Fruit fly (Drosophila melanogaster) whole organism, embryonic: ENCODE data around the gene CG12321.

Experiments
- Ada2b ChIP-seq: fragments of 200-800 bp; sonication (Bioruptor generic); IDR thresholded peaks from 2 replicates; pipeline ENCODE4 v1.3.6; 2022; ENCODE audit warnings: missing biosample characterization, missing genetic modification characterization
- Aef1 ChIP-seq: fragments of 200-800 bp; sonication (Bioruptor generic); IDR thresholded peaks from 3 replicates; pipeline ENCODE4 v1.3.6; 2022; ENCODE audit warnings: missing biosample characterization, missing genetic modification characterization
- Awh ChIP-seq: fragments of 200-800 bp; sonication (Bioruptor generic); IDR thresholded peaks from 2 replicates; pipeline ENCODE4, ENCODE4 v1.3.6; 2022; ENCODE audit warnings: missing biosample characterization, missing genetic modification characterization
- CG10462 ChIP-seq: fragments of 200-800 bp; sonication (Bioruptor generic); optimal IDR thresholded peaks from 2 replicates; lab custom pipeline; 2016; ENCODE audit warnings: missing biosample characterization, missing genetic modification characterization
- CG11398 ChIP-seq: fragments of 200-800 bp; sonication (Bioruptor generic); optimal IDR thresholded peaks from 2 replicates; lab custom pipeline; 2016; ENCODE audit warnings: missing biosample characterization, missing genetic modification characterization
- CG14050 ChIP-seq: fragments of 200-800 bp; sonication (Bioruptor generic); IDR thresholded peaks from 3 replicates; pipeline ENCODE4 v1.3.6; 2022; ENCODE audit warnings: missing biosample characterization, missing genetic modification characterization
- CG14860 ChIP-seq: fragments of 200-800 bp; sonication (Bioruptor generic); IDR thresholded peaks from 3 replicates; pipeline ENCODE4 v1.3.6; 2022; ENCODE audit warnings: missing biosample characterization, missing genetic modification characterization; ENCODE audit not compliant: partially characterized antibody
- CG15601 ChIP-seq: fragments of 200-800 bp; sonication (Bioruptor generic); optimal IDR thresholded peaks from 3 replicates; lab custom pipeline; 2019; ENCODE audit warnings: missing biosample characterization, mild to moderate bottlenecking, missing genetic modification characterization, moderate library complexity
- CG2678 ChIP-seq: fragments of 200-800 bp; sonication (Bioruptor generic); optimal IDR thresholded peaks from 3 replicates; lab custom pipeline; 2019; ENCODE audit warnings: missing biosample characterization, mild to moderate bottlenecking, missing genetic modification characterization, moderate library complexity
- CG4424 ChIP-seq: fragments of 200-800 bp; sonication (Bioruptor generic); optimal IDR thresholded peaks from 3 replicates; lab custom pipeline; 2016; ENCODE audit warnings: missing biosample characterization, missing genetic modification characterization
- CG4730 ChIP-seq: fragments of 200-800 bp; sonication (Bioruptor generic); IDR thresholded peaks from 2 replicates; pipeline ENCODE4 v1.3.6; 2022; ENCODE audit warnings: missing biosample characterization, missing genetic modification characterization
- CG6689 ChIP-seq: fragments of 200-800 bp; sonication (Bioruptor generic); IDR thresholded peaks from 2 replicates; pipeline ENCODE4 v1.3.6; 2022; ENCODE audit warnings: missing biosample characterization, missing genetic modification characterization
- CG9817 ChIP-seq: fragments of 200-800 bp; sonication (Bioruptor generic); optimal IDR thresholded peaks from 2 replicates; lab custom pipeline; 2018; ENCODE audit warnings: missing biosample characterization, mild to moderate bottlenecking, missing genetic modification characterization, moderate library complexity
- CkIIα-i1 ChIP-seq: fragments of 200-800 bp; sonication (Bioruptor generic); IDR thresholded peaks from 2 replicates; pipeline ENCODE4 v1.3.6; 2022; ENCODE audit warnings: missing biosample characterization, missing genetic modification characterization
- Drgx ChIP-seq: fragments of 200-800 bp; sonication (Bioruptor generic); IDR thresholded peaks from 2 replicates; pipeline ENCODE4 v1.3.6; 2022; ENCODE audit warnings: missing biosample characterization, missing genetic modification characterization
- Ets97D ChIP-seq: fragments of 200-800 bp; sonication (Bioruptor generic); optimal IDR thresholded peaks from 3 replicates; lab custom pipeline; 2016; ENCODE audit warnings: missing biosample characterization, missing genetic modification characterization
- Hr39 ChIP-seq: fragments of >200 bp; optimal IDR thresholded peaks from 2 replicates; lab custom pipeline; 2017
- Lpt ChIP-seq: fragments of >200 bp; optimal IDR thresholded peaks from 2 replicates; lab custom pipeline; 2018; ENCODE audit warnings: missing biosample characterization, missing genetic modification characterization
- Mrtf ChIP-seq: fragments of 200-800 bp; sonication (Bioruptor generic); IDR thresholded peaks from 3 replicates; pipeline ENCODE4 v1.3.6; 2022; ENCODE audit warnings: missing biosample characterization, missing genetic modification characterization
- NFAT ChIP-seq: fragments of 200-800 bp; sonication (Bioruptor generic); IDR thresholded peaks from 2 replicates; pipeline ENCODE4 v1.3.6; 2022; ENCODE audit warnings: missing biosample characterization, missing genetic modification characterization
- TFAM ChIP-seq: fragments of 200-800 bp; sonication (Bioruptor generic); optimal IDR thresholded peaks from 2 replicates; lab custom pipeline; 2017; ENCODE audit warnings: missing biosample characterization, missing genetic modification characterization, inconsistent platforms
- Xrp1 ChIP-seq: fragments of 200-800 bp; sonication (Bioruptor generic); IDR thresholded peaks from 2 replicates; pipeline ENCODE4 v1.3.6; 2022; ENCODE audit warnings: missing biosample characterization, missing genetic modification characterization
- YL-1 ChIP-seq: fragments of 200-800 bp; sonication (Bioruptor generic); optimal IDR thresholded peaks from 3 replicates; lab custom pipeline; 2017; ENCODE audit warnings: missing biosample characterization, mild to moderate bottlenecking, missing genetic modification characterization
- amos ChIP-seq: fragments of 200-800 bp; sonication (Bioruptor generic); IDR thresholded peaks from 2 replicates; pipeline ENCODE4 v1.3.6; 2022; ENCODE audit warnings: missing biosample characterization, missing genetic modification characterization; ENCODE audit not compliant: partially characterized antibody
- cad ChIP-seq: fragments of >200 bp; optimal IDR thresholded peaks from 2 replicates; lab custom pipeline; 2017; ENCODE audit warnings: missing biosample characterization, missing genetic modification characterization
- chm ChIP-seq: fragments of 200-800 bp; sonication (Bioruptor generic); IDR thresholded peaks from 2 replicates; pipeline ENCODE4 v1.3.6; 2022; ENCODE audit warnings: missing biosample characterization, missing genetic modification characterization
- ci ChIP-seq: fragments of 200-800 bp; sonication (Bioruptor generic); IDR thresholded peaks from 3 replicates; pipeline ENCODE4 v1.3.6; 2022; ENCODE audit warnings: missing biosample characterization, missing genetic modification characterization
- crol ChIP-seq: fragments of 200-800 bp; sonication (Bioruptor generic); IDR thresholded peaks from 2 replicates; pipeline ENCODE4 v1.3.6; 2022; ENCODE audit warnings: missing biosample characterization, missing genetic modification characterization
- disco-r ChIP-seq: fragments of 200-800 bp; sonication (Bioruptor generic); optimal IDR thresholded peaks from 2 replicates; lab custom pipeline; 2016; ENCODE audit warnings: missing biosample characterization, missing genetic modification characterization
- dysf ChIP-seq: fragments of 200-800 bp; sonication (Bioruptor generic); IDR thresholded peaks from 3 replicates; pipeline ENCODE4 v1.3.6; 2022; ENCODE audit warnings: missing biosample characterization, missing genetic modification characterization
- emc ChIP-seq: fragments of 200-800 bp; sonication (Bioruptor generic); optimal IDR thresholded peaks from 2 replicates; lab custom pipeline; 2016; ENCODE audit warnings: missing biosample characterization, missing genetic modification characterization
- eve ChIP-seq, 2 experiments: fragments of >200 bp; optimal IDR thresholded peaks; 2 replicates each; lab custom pipeline; 2017; ENCODE audit warnings: missing biosample characterization in 2 of 2, missing genetic modification characterization in 2 of 2
- exex ChIP-seq: fragments of 200-800 bp; sonication (Bioruptor generic); optimal IDR thresholded peaks from 4 replicates; lab custom pipeline; 2018; ENCODE audit warnings: missing biosample characterization, mild to moderate bottlenecking, missing genetic modification characterization, moderate library complexity
- gfzf ChIP-seq: fragments of 200-800 bp; sonication (Bioruptor generic); optimal IDR thresholded peaks from 2 replicates; lab custom pipeline; 2016; ENCODE audit warnings: missing biosample characterization, mild to moderate bottlenecking, missing genetic modification characterization, moderate library complexity
- ham ChIP-seq: fragments of 200-800 bp; sonication (Bioruptor generic); IDR thresholded peaks from 2 replicates; pipeline ENCODE4 v1.3.6; 2022; ENCODE audit warnings: missing biosample characterization, missing genetic modification characterization
- insv ChIP-seq, 2 experiments: fragments of 200-800 bp; sonication (Bioruptor generic); optimal IDR thresholded peaks; 3 replicates each; lab custom pipeline; 2016 to 2018; ENCODE audit warnings: missing biosample characterization in 2 of 2, missing genetic modification characterization in 2 of 2
- klu ChIP-seq: fragments of 200-800 bp; sonication (Bioruptor generic); IDR thresholded peaks from 2 replicates; pipeline ENCODE4 v1.3.6; 2022; ENCODE audit warnings: missing biosample characterization, missing genetic modification characterization
- lbe ChIP-seq: fragments of 200-800 bp; sonication (Bioruptor generic); optimal IDR thresholded peaks from 2 replicates; lab custom pipeline; 2016; ENCODE audit warnings: missing biosample characterization, mild to moderate bottlenecking, missing genetic modification characterization
- otp ChIP-seq: fragments of 200-800 bp; sonication (Bioruptor generic); IDR thresholded peaks from 3 replicates; pipeline ENCODE4, ENCODE4 v1.3.6; 2022; ENCODE audit warnings: missing biosample characterization, missing genetic modification characterization
- ranshi ChIP-seq: fragments of 200-800 bp; sonication (Bioruptor generic); IDR thresholded peaks from 2 replicates; pipeline ENCODE4 v1.3.6; 2022; ENCODE audit warnings: missing biosample characterization, missing genetic modification characterization
- sens ChIP-seq: fragments of 200-800 bp; sonication (Bioruptor generic); peaks from one replicate; lab custom pipeline; 2016; ENCODE audit warnings: missing biosample characterization, missing genetic modification characterization
- shn ChIP-seq: fragments of 200-800 bp; sonication (Bioruptor generic); optimal IDR thresholded peaks from 3 replicates; lab custom pipeline; 2016; ENCODE audit warnings: missing biosample characterization, missing genetic modification characterization
- sim ChIP-seq: fragments of 200-800 bp; sonication (Bioruptor generic); IDR thresholded peaks from 2 replicates; pipeline ENCODE4 v1.3.6; 2022; ENCODE audit warnings: missing biosample characterization, missing genetic modification characterization
- slp2 ChIP-seq: fragments of 200-800 bp; sonication (Bioruptor generic); optimal IDR thresholded peaks from 2 replicates; lab custom pipeline; 2016; ENCODE audit warnings: missing biosample characterization, missing genetic modification characterization
- so ChIP-seq: fragments of 200-800 bp; sonication (Bioruptor generic); IDR thresholded peaks from 3 replicates; pipeline ENCODE4 v1.3.6; 2022; ENCODE audit warnings: missing biosample characterization, missing genetic modification characterization
- sr ChIP-seq: fragments of 200-800 bp; sonication (Bioruptor generic); IDR thresholded peaks from 3 replicates; pipeline ENCODE4 v1.3.6; 2022; ENCODE audit warnings: missing biosample characterization, missing genetic modification characterization
- stc ChIP-seq: fragments of 200-800 bp; sonication (Bioruptor generic); IDR thresholded peaks from 2 replicates; pipeline ENCODE4 v1.3.6; 2022; ENCODE audit warnings: missing biosample characterization, missing genetic modification characterization
- unc-4 ChIP-seq: fragments of 200-800 bp; sonication (Bioruptor generic); IDR thresholded peaks from 2 replicates; pipeline ENCODE4 v1.3.6; 2022; ENCODE audit warnings: missing biosample characterization, missing genetic modification characterization; ENCODE audit not compliant: partially characterized antibody

Gene CG12321

dm6 chr3R:18228713-18229222 lies 40.3 kb upstream of the CG12321 start (continued):
- no peak for TF ChIP-seq CG4424 (GFP tag; lab: Kevin White, UChicago)
- TF ChIP-seq CG15601: no peak
- no peak for TF ChIP-seq slp2 (GFP tag; lab: Kevin White, UChicago)
- TF ChIP-seq Lpt: no peak
- no peak for TF ChIP-seq Hr39
- no peak for TF ChIP-seq so (GFP tag; lab: Robert Waterston, UW)
- no peak for TF ChIP-seq klu (GFP tag; lab: Robert Waterston, UW)
- TF ChIP-seq CG2678 (tag; lab: Kevin White, UChicago): no peak
- TF ChIP-seq chm: peak; percentile 10; the same call in 1 of the 2 replicates
- no peak for TF ChIP-seq CG14050
- no peak for TF ChIP-seq CG14860 (GFP tag; lab: Robert Waterston, UW)
- no peak for TF ChIP-seq ham
- 0 out of 3 replicates have a peak, but pooled peaks have one; percentile 13 for TF ChIP-seq Mrtf (GFP tag; lab: Robert Waterston, UW)
- 0 out of 2 replicates have a peak, but pooled peaks have one; percentile 21 for TF ChIP-seq ranshi (GFP tag; lab: Robert Waterston, UW)
- TF ChIP-seq YL-1: no peak
- TF ChIP-seq disco-r (GFP tag; lab: Kevin White, UChicago): no peak
- TF ChIP-seq dysf (GFP tag; lab: Robert Waterston, UW): 0 out of 3 replicates have a peak, but pooled peaks have one; percentile 34
- 0 out of 3 replicates have a peak, but pooled peaks have one; percentile 51 for TF ChIP-seq otp (GFP tag; lab: Robert Waterston, UW)
- TF ChIP-seq ci (GFP tag; lab: Robert Waterston, UW): peak; percentile 49; the same call in 1 of the 3 replicates
- TF ChIP-seq NFAT (GFP tag; lab: Robert Waterston, UW): peak; percentile 47; the same call in 1 of the 2 replicates
- TF ChIP-seq Xrp1 (GFP tag; lab: Robert Waterston, UW): 0 out of 2 replicates have a peak, but pooled peaks have one; percentile 18
- TF ChIP-seq CG4730 (GFP tag; lab: Robert Waterston, UW): no peak
- no peak for TF ChIP-seq eve (GFP tag; optimal IDR thresholded peaks at IDR 0.05; lab: Kevin White, UChicago)
- TF ChIP-seq crol: no peak
- no peak for TF ChIP-seq Ets97D (GFP tag; lab: Kevin White, UChicago)
- no peak for TF ChIP-seq stc (GFP tag; lab: Robert Waterston, UW)
- TF ChIP-seq sim (GFP tag; lab: Robert Waterston, UW): no peak
- TF ChIP-seq insv (GFP tag; optimal IDR thresholded peaks at IDR 0.05; lab: Kevin White, UChicago): no peak
- no peak for TF ChIP-seq unc-4 (GFP tag; lab: Robert Waterston, UW)
- no peak for TF ChIP-seq sr (GFP tag; lab: Robert Waterston, UW)
- 0 out of 2 replicates have a peak, but pooled peaks have one; percentile 17 for TF ChIP-seq Drgx
- TF ChIP-seq sens: no peak
- no peak for TF ChIP-seq cad (GFP tag; lab: Kevin White, UChicago)
- no peak for TF ChIP-seq CG6689 (GFP tag; lab: Robert Waterston, UW)
- TF ChIP-seq CkIIα-i1 (GFP tag; lab: Robert Waterston, UW): no peak
- no peak for TF ChIP-seq shn
- no peak for TF ChIP-seq gfzf (GFP tag; lab: Kevin White, UChicago)
- no peak for TF ChIP-seq CG9817
- no peak for TF ChIP-seq CG11398 (GFP tag; lab: Kevin White, UChicago)
- TF ChIP-seq Awh (GFP tag; lab: Robert Waterston, UW): no peak
- no peak for TF ChIP-seq lbe (GFP tag; lab: Kevin White, UChicago)
- no peak for TF ChIP-seq exex (tag; lab: Kevin White, UChicago)
- no peak for TF ChIP-seq CG10462 (GFP tag; lab: Kevin White, UChicago)
- no peak for TF ChIP-seq TFAM (GFP tag; lab: Kevin White, UChicago)
- TF ChIP-seq amos: no peak
- TF ChIP-seq Ada2b (GFP tag; lab: Robert Waterston, UW): 0 out of 2 replicates have a peak, but pooled peaks have one; percentile 6
- no peak for TF ChIP-seq emc (GFP tag; lab: Kevin White, UChicago)
- TF ChIP-seq Aef1 (GFP tag; lab: Robert Waterston, UW): no peak
